Worm (Caenorhabditis elegans): Measurements from ENCODE around the gene srh-166.

srh-166 gene

DNA sequence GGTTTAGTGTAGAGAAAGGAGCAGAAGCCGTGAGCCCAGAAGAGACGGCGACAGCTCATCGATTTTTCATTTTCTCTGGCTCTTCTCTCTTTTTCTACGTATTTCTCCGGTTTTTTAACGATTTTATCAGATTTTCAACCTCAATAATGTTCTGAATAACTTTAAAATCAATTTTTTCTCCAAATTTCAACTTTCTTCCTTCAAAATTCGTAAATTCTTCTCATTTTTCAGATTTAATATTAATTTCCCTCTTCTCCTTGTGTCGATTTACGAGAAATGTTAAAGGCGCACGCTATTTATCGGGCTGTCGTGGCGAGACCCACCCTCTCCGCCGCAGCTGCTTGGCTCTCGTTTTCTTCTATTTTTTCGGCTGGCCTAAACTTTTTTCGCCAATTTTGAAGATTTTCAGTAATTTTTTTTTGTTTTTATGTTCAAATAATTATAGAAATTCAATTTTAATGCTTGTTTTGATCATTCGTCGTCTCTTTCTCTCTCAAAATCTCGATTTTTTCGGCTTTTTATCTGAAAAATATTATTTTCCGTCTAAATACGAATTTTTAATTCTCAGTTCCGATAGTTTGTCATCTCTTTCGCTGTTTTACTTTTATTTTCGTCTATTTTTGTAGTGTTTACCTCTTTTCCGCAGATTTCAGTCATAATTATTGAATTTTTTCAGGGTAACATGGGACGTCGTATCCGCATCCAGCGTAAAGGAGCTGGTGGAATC is 46.5 kb downstream of the srh-166 start, which contains the start of the genes calf-1 and rpl-2 (continued):
- no peak for TF ChIP-seq nhr-111 (GFP tag; optimal IDR thresholded peaks at IDR 0.05)
- TF ChIP-seq aha-1 (tag) = peak; percentile 94
- peak; percentile 44; the same call in 1 of the 2 replicates for TF ChIP-seq lin-38 (GFP tag; IDR thresholded peaks at IDR 0.05)
- no peak for TF ChIP-seq zfp-2 (tag; optimal IDR thresholded peaks at IDR 0.05)
- TF ChIP-seq ztf-11 (tag; optimal IDR thresholded peaks at IDR 0.05) = no peak
- no peak for TF ChIP-seq fos-1 (tag; optimal IDR thresholded peaks at IDR 0.05)
- TF ChIP-seq skn-1 (tag; optimal IDR thresholded peaks at IDR 0.05) = no peak
- no peak for TF ChIP-seq F49E8.2 (tag; optimal IDR thresholded peaks at IDR 0.05; ENCODE audit: borderline replicate concordance)
- peak; percentile 55 for TF ChIP-seq dve-1 (tag; optimal IDR thresholded peaks at IDR 0.05; ENCODE audit: insufficient read depth)
- peak; percentile 73 for TF ChIP-seq R02D3.7 (tag; optimal IDR thresholded peaks at IDR 0.05)
- TF ChIP-seq saeg-2 (GFP tag; IDR thresholded peaks at IDR 0.05) = no peak
- TF ChIP-seq nhr-6 (tag; optimal IDR thresholded peaks at IDR 0.05) = peak; percentile 26
- TF ChIP-seq zfp-3 (GFP tag; conservative IDR thresholded peaks at IDR 0.05) = no peak

DNA sequence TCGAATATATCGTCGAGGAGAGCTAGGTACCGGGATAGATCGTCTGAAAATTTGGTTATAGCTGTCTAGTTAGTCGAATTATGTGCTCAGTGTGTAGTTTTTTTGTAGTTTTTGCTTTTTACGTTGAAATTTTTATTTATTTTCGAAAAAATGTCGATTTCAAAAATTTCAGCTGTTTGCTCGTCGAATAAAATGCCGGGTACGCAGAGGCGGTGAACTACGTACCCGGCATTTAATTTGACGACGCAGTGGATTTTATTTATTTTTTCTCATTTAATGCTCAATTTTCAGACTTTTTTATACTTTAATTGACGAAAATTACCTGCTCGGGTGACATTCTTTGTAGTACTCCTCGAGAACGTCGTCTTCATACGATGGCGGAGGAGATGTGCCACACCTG is 48.7 kb downstream of the srh-166 start:
- TF ChIP-seq daf-8 (GFP tag; IDR thresholded peaks at IDR 0.05) (no peak), fkh-10 (GFP tag; optimal IDR thresholded peaks at IDR 0.05) (no peak), lsy-2 (tag; optimal IDR thresholded peaks at IDR 0.05) (peak in 1 of 2 experiments; percentile 50)

DNA sequence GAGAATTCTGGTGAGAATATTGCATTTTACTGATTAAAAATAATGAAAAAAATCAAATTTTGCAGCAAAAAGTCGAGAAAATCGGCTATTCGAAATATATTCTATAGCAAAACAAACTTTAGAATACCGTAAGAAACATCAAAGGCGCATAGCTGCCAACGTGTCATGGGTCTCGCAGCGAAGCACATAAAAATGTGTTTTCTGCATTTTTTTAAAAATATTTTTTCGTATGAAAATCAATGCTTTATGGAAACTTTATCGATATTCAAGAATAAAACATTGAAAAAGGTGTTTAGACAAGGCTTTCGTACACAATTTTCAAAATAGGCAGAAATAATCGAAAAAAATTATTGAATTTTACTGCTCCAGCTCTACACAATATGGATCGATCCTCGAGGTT is 49.2 kb downstream of the srh-166 start:
- TF ChIP-seq unc-130 (GFP tag; optimal IDR thresholded peaks at IDR 0.05) = peak; percentile 15
- TF ChIP-seq hlh-11 (tag; optimal IDR thresholded peaks at IDR 0.05) = no peak

DNA sequence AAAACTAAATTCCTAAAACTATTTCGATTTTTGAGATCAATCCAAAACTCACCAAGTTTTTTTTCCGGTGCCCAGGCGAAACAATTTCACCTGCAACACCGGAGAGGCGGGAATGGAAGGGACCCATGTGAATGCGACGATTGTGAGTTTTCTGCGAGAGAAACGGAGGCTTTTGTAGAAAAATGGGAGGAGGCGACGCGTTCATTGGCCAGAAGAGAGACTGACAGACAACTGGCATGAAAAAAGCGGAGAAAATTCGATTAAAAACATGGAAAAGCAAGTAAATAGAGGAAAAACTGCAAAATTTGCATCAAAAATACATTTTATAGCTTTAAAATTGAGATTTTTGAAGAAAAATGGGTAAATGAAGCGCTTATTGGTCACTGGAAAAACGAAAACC is 49.8 kb downstream of the srh-166 start, which contains the start of gene B0250.7:
TSS of gene B0250.7 (minus strand) at position 232 of the 400 bp plus-strand sequence.
- TF ChIP-seq lin-13 (GFP tag; optimal IDR thresholded peaks at IDR 0.05) = no peak
- no peak for TF ChIP-seq ztf-11 (tag; optimal IDR thresholded peaks at IDR 0.05)
- no peak for TF ChIP-seq Y48G9A.11 (GFP tag; IDR thresholded peaks at IDR 0.05)
- no peak for TF ChIP-seq mep-1 (tag; optimal IDR thresholded peaks at IDR 0.05)
- TF ChIP-seq tra-1 (GFP tag; IDR thresholded peaks at IDR 0.05) = no peak
- TF ChIP-seq mxl-2 (GFP tag; conservative IDR thresholded peaks at IDR 0.05) = no peak
- TF ChIP-seq F10B5.3 (tag; optimal IDR thresholded peaks at IDR 0.05) = no peak
- no peak for TF ChIP-seq php-3 (GFP tag; IDR thresholded peaks at IDR 0.05)
- TF ChIP-seq ceh-62 (tag; optimal IDR thresholded peaks at IDR 0.05) = no peak
- no peak for TF ChIP-seq ceh-20 (GFP tag; IDR thresholded peaks at IDR 0.05)

DNA sequence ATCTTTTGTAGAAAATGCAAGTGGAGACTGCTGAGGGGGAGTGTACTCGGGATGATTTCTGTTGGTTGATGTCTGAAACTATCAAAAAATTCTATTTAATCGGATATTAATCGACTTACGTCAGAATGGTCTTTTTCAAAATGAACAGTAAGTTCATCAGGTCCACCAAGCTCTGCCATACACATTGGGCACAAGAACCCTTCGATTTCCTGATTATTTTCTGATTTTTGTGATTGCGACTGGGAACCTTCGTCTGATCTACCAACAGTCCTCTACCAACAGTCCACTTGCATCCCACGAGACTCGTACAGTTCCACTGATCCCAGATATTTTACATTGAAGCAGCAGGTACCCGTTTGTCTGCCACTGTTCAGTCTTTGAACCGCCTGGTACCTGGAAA is 50.6 kb downstream of the srh-166 start:
- peak; percentile 92 for TF ChIP-seq aha-1 (tag)
- TF ChIP-seq F44E2.7 (GFP tag; IDR thresholded peaks at IDR 0.05) = 0 out of 2 replicates have a peak, but pooled peaks have one; percentile 43
- no peak for TF ChIP-seq nhr-77 (tag; optimal IDR thresholded peaks at IDR 0.05)

Measured in whole organism, L4 larva.